Worm (Caenorhabditis elegans) whole organism, early embryonic: ENCODE measurements around the gene F36F12.2.

Source experiments
- B0310.2 ChIP-seq: sonication (generic microtip); optimal IDR thresholded peaks from 2 replicates; lab custom pipeline; 2016; ENCODE audit warnings: mild to moderate bottlenecking, missing genetic modification characterization, missing compliant biosample characterization
- F13C5.2 ChIP-seq: sonication (generic microtip); optimal IDR thresholded peaks from 2 replicates; lab custom pipeline; 2017; ENCODE audit warnings: mild to moderate bottlenecking, missing genetic modification characterization, inconsistent platforms, missing compliant biosample characterization
- aly-1 ChIP-seq: sonication (generic microtip); optimal IDR thresholded peaks from 2 replicates; lab custom pipeline; 2016; ENCODE audit warnings: missing genetic modification characterization, missing compliant biosample characterization
- ama-1 ChIP-seq: fragments of 150-350 bp; optimal IDR thresholded peaks from 2 replicates; lab custom pipeline; 2014
- ceh-13 ChIP-seq: fragments of 200-800 bp; sonication (Bioruptor generic); optimal IDR thresholded peaks from 2 replicates; lab custom pipeline; 2018; ENCODE audit warnings: mild to moderate bottlenecking, missing genetic modification characterization, missing compliant biosample characterization
- ceh-36 ChIP-seq: sonication (generic microtip); optimal IDR thresholded peaks from 2 replicates; lab custom pipeline; 2016; ENCODE audit warnings: missing genetic modification characterization, inconsistent platforms, missing compliant biosample characterization
- ets-7 ChIP-seq: sonication (generic microtip); optimal IDR thresholded peaks from 2 replicates; lab custom pipeline; 2016; ENCODE audit warnings: missing genotype, missing genetic modification characterization, missing compliant biosample characterization
- flt-1 ChIP-seq: fragments of 200-800 bp; sonication (Bioruptor generic); IDR thresholded peaks from 2 replicates; pipeline ENCODE4 v1.3.6; 2022; ENCODE audit warnings: missing genetic modification characterization, missing compliant biosample characterization
- hmbx-1 ChIP-seq: sonication (generic microtip); optimal IDR thresholded peaks from 2 replicates; lab custom pipeline; 2016; ENCODE audit warnings: mild to moderate bottlenecking, missing genetic modification characterization, missing compliant biosample characterization
- hmg-4 ChIP-seq: fragments of 200-800 bp; sonication (Bioruptor generic); optimal IDR thresholded peaks from 2 replicates; lab custom pipeline; 2018; ENCODE audit warnings: mild to moderate bottlenecking, missing genetic modification characterization, missing compliant biosample characterization
- hnd-1 ChIP-seq: sonication (generic microtip); optimal IDR thresholded peaks from 2 replicates; lab custom pipeline; 2016; ENCODE audit warnings: missing genetic modification characterization, missing compliant biosample characterization
- pes-1 ChIP-seq: fragments of 200-800 bp; sonication (Bioruptor generic); IDR thresholded peaks from 2 replicates; pipeline ENCODE4 v1.3.6; 2022; ENCODE audit warnings: missing genetic modification reagents, missing genetic modification characterization, missing compliant biosample characterization
- scrt-1 ChIP-seq: fragments of 200-800 bp; sonication (Bioruptor generic); IDR thresholded peaks from 2 replicates; pipeline ENCODE4 v1.3.6; 2022; ENCODE audit warnings: missing genetic modification characterization, missing compliant biosample characterization
- sea-1 ChIP-seq: fragments of 200-800 bp; sonication (Bioruptor generic); conservative IDR thresholded peaks from 2 replicates; pipeline ENCODE4 v1.3.6; 2022; ENCODE audit warnings: missing genetic modification characterization, missing compliant biosample characterization
- tbx-11 ChIP-seq: fragments of 200-800 bp; sonication (Bioruptor generic); IDR thresholded peaks from 2 replicates; pipeline ENCODE4 v1.3.6; 2022; ENCODE audit warnings: missing genetic modification characterization, missing compliant biosample characterization
- tbx-37 ChIP-seq: fragments of 200-800 bp; sonication (Bioruptor generic); conservative IDR thresholded peaks from 2 replicates; pipeline ENCODE4 v1.3.6; 2022; ENCODE audit warnings: missing genetic modification reagents, missing genetic modification characterization, missing compliant biosample characterization
- tra-4 ChIP-seq: sonication (generic microtip); optimal IDR thresholded peaks from 2 replicates; lab custom pipeline; 2017; ENCODE audit warnings: missing genetic modification characterization, missing compliant biosample characterization

F36F12.2 gene

DNA sequence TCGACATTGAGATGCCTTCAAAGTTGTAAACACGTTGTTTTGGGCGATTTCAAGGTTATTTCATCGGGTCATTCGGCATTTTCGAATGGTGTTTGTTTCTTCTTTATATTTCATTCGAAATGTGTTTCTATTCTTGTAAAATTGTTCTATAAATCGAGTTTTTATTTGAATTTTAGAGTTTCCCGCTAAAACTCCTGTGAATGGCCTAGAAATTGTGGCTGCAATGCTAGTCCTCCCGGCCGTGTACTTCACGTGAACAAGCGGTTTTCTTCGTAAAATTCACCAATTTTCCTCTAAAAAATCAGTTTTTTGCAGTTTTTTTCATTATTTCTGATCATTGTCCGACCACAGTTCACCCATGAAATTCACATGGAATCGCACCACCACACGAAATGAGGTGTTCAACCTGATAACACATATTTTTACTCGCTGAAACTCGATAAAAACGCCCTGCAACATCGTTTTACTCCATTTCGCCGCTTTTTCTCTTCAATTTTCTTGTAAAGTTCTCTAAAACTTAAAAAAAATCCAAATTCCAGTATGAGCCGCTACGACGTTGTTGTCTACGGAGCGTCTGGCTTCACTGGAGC lies 32.0 kb upstream of the F36F12.2 start, which contains the start of gene ldp-1:
TSS of gene ldp-1 (plus strand) at position 540 of the 590 bp plus-strand sequence.
- TF ChIP-seq ceh-13 (GFP tag; lab: Kevin White, UChicago): no peak
- TF ChIP-seq ets-7: no peak
- no peak for TF ChIP-seq F13C5.2 (tag; lab: Kevin White, UChicago)
- no peak for TF ChIP-seq tra-4 (tag; lab: Kevin White, UChicago)
- no peak for TF ChIP-seq B0310.2 (tag; lab: Kevin White, UChicago)
- no peak for TF ChIP-seq hnd-1 (tag; lab: Kevin White, UChicago)
- no peak for TF ChIP-seq scrt-1 (GFP tag; lab: Robert Waterston, UW)
- no peak for TF ChIP-seq ceh-36 (tag; lab: Kevin White, UChicago)
- no peak for TF ChIP-seq sea-1 (GFP tag; lab: Robert Waterston, UW)
- TF ChIP-seq aly-1: no peak
- TF ChIP-seq hmbx-1 (tag; lab: Kevin White, UChicago): no peak
- TF ChIP-seq tbx-37 (GFP tag; lab: Robert Waterston, UW): peak; percentile 73
- 0 out of 2 replicates have a peak, but pooled peaks have one; percentile 56 for TF ChIP-seq pes-1

DNA sequence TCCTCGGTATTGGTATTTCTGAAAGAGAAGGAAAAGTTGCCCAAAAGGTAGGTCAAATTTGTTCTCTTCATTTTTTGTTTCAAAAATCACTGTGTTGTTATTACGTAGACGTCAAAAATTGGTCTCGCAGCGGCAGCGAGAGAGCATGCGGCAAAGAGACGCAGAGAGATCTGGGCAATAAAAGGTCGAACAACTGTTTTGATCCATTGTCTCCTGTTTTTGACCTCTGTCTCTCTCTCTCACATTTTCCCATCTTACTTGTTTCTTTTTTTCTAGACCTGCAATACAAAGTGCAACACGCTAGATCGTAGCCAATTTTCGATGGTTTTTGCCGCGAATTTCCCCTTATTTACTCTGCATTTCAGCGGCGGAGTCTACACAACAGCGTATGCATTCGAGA lies 31.4 kb upstream of the F36F12.2 start:
- TF ChIP-seq F13C5.2 (tag; lab: Kevin White, UChicago): no peak
- TF ChIP-seq hmbx-1 (tag; lab: Kevin White, UChicago): no peak
- TF ChIP-seq hmg-4 (GFP tag; lab: Kevin White, UChicago): no peak
- no peak for TF ChIP-seq ets-7
- TF ChIP-seq hnd-1 (tag; lab: Kevin White, UChicago): no peak
- TF ChIP-seq tra-4 (tag; lab: Kevin White, UChicago): no peak
- TF ChIP-seq ceh-36 (tag; lab: Kevin White, UChicago): no peak
- TF ChIP-seq ama-1: no peak
- no peak for TF ChIP-seq pes-1
- TF ChIP-seq sea-1 (GFP tag; lab: Robert Waterston, UW): no peak
- TF ChIP-seq scrt-1 (GFP tag; lab: Robert Waterston, UW): no peak
- no peak for TF ChIP-seq flt-1 (GFP tag; lab: Robert Waterston, UW)

DNA sequence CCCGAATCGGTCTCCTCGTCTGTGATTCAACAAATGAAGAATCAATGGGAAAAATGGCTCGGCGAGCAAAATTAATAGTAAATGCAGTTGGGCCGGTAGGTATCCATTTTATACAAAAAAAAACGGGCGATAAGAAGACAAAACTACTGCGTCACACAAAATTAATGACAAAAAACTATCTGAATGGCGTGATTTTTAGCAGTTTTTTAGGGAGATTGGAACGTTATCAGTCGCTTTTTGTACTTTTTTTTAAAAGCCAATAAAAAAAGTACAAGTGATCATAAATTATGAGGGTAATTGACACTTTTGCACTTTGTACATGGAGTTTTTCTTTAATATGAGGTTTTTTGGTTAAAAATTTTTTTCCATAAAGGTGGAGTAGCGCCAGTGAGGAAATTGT lies 28.1 kb upstream of the F36F12.2 start:
- no peak for TF ChIP-seq ceh-13 (GFP tag; lab: Kevin White, UChicago)
- no peak for TF ChIP-seq ama-1
- TF ChIP-seq sea-1 (GFP tag; lab: Robert Waterston, UW): no peak
- TF ChIP-seq F13C5.2 (tag; lab: Kevin White, UChicago): no peak
- TF ChIP-seq scrt-1 (GFP tag; lab: Robert Waterston, UW): no peak
- TF ChIP-seq pes-1: no peak
- no peak for TF ChIP-seq hmbx-1 (tag; lab: Kevin White, UChicago)
- TF ChIP-seq B0310.2 (tag; lab: Kevin White, UChicago): no peak
- TF ChIP-seq flt-1 (GFP tag; lab: Robert Waterston, UW): no peak
- no peak for TF ChIP-seq aly-1
- TF ChIP-seq tbx-37 (GFP tag; lab: Robert Waterston, UW): no peak
- TF ChIP-seq ets-7: no peak
- TF ChIP-seq hnd-1 (tag; lab: Kevin White, UChicago): no peak
- no peak for TF ChIP-seq tra-4 (tag; lab: Kevin White, UChicago)
- no peak for TF ChIP-seq ceh-36 (tag; lab: Kevin White, UChicago)
- TF ChIP-seq hmg-4 (GFP tag; lab: Kevin White, UChicago): no peak
- no peak for TF ChIP-seq tbx-11

DNA sequence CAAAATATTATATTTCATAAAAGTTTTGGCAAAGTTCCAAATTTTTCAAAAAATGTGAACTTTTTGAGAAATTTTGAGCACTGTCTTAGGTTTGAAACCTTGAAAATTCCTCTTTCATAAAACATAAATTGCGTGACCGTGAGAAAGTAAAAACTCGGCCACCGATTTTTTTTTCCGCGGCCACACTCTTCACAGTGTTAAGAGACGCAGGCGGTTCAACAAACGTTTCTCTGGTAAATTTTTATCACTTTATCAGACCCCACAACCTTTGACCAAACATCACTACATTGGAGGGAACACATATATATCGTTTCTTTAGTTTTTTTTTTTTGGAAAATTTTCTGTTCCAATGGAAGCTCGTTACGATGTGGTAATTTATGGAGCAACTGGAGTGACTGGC lies 27.4 kb upstream of the F36F12.2 start, which contains the start of gene F22F7.2:
TSS of gene F22F7.2 (plus strand) at position 266 of the 400 bp plus-strand sequence.
- TF ChIP-seq ceh-36 (tag; lab: Kevin White, UChicago) (no peak), sea-1 (GFP tag; lab: Robert Waterston, UW) (no peak), tra-4 (tag; lab: Kevin White, UChicago) (no peak), flt-1 (GFP tag; lab: Robert Waterston, UW) (no peak)

DNA sequence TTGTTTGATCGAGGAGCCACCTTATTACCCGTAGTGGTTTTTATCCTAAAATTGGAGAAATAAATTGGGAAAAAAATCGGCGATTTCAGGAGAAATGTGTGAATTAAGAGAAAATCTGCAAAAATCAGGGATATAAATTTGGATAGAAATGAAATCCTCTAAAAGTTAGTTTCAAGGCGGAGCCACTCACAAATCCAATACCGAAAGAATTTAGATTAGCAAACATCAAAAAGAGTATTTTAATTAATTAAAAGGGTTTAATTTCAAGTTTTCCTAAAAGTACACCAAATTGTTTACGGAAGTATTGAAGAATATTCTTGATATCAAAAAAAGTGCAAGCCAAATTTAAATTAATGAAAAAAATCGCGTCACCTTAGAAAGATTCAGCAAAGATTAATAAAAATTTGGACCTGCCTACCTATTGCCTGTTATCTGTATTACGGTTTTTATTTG lies 26.8 kb upstream of the F36F12.2 start, which contains the start of gene F22F7.8:
TSS of gene F22F7.8 (minus strand) at position 51 of the 453 bp plus-strand sequence.
- no peak for TF ChIP-seq scrt-1 (GFP tag; lab: Robert Waterston, UW)
- no peak for TF ChIP-seq ama-1
- no peak for TF ChIP-seq ceh-36 (tag; lab: Kevin White, UChicago)
- no peak for TF ChIP-seq tbx-37 (GFP tag; lab: Robert Waterston, UW)

DNA sequence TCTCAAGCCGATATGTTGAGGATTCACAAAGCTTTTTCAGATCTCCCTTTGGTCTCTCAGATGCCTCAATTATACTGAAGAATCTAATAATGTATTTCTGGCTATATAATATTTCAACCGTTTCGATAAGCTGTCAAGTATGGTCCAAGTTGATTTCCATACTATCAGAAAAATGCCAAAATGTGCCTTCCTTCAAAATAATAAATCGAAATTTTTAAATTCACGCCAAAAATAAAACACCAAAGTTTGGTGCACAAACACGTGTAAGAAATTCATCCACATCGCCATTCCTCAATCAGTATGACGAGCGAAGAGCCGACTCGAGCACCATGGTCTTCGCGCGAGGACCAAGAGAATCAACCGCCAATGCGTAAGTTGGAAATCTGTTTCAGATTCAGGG lies 24.4 kb upstream of the F36F12.2 start, which contains the start of gene F22F7.11:
TSS of gene F22F7.11 (plus strand) at position 301 of the 400 bp plus-strand sequence.
- no peak for TF ChIP-seq F13C5.2 (tag; lab: Kevin White, UChicago)
- TF ChIP-seq sea-1 (GFP tag; lab: Robert Waterston, UW): no peak
- TF ChIP-seq ceh-13 (GFP tag; lab: Kevin White, UChicago): no peak
- no peak for TF ChIP-seq pes-1
- no peak for TF ChIP-seq aly-1
- no peak for TF ChIP-seq tbx-11
- TF ChIP-seq ets-7: no peak
- no peak for TF ChIP-seq hnd-1 (tag; lab: Kevin White, UChicago)
- TF ChIP-seq ceh-36 (tag; lab: Kevin White, UChicago): no peak

DNA sequence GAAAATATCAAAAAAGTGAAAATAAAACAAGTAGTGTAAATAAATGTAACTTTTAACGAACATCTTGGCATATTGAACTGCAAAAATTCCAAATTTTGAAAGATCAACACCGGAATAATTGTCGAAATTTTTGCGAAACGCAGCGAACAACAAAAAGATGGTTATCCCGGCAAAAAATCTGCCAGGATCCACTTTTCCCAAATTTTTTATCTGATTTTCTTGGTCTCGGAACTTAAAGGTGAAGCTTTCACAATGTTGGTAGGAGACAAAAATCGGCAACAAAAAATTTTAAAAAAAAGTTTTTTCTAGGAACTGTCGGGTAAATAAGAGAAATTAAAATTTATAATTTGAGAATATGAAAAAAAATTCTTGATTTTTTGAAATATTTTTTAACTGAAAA lies 23.5 kb upstream of the F36F12.2 start, which contains the start of gene bgnt-1.2:
TSS of gene bgnt-1.2 (minus strand) at position 101 of the 400 bp plus-strand sequence.
- TF ChIP-seq hnd-1 (tag; lab: Kevin White, UChicago) (no peak), aly-1 (no peak), F13C5.2 (tag; lab: Kevin White, UChicago) (no peak), tbx-11 (no peak)

DNA sequence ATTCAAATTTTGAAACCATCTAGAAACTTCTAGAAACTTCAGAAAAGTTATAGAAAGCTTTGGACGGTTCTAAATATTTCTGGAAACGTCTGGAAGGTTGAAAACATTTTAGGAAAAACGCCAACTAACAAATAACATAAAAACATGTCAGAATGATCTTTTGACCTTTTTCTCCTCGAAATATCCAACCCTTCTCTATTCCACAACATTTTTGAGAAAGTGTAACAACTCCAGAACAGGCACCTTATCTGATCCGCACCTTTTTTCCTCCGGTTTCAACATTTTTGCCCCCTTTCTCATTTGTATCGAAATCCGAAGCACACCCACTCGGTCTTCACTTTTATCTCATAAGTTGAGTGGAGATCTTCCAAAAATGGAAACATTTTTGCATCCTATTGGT lies 15.3 kb upstream of the F36F12.2 start, which contains the start of gene F22F7.3:
TSS of gene F22F7.3 (plus strand) at position 301 of the 400 bp plus-strand sequence.
- TF ChIP-seq tbx-37 (GFP tag; lab: Robert Waterston, UW): no peak
- TF ChIP-seq ceh-13 (GFP tag; lab: Kevin White, UChicago): no peak
- no peak for TF ChIP-seq ceh-36 (tag; lab: Kevin White, UChicago)
- no peak for TF ChIP-seq hnd-1 (tag; lab: Kevin White, UChicago)
- TF ChIP-seq hmg-4 (GFP tag; lab: Kevin White, UChicago): no peak
- TF ChIP-seq scrt-1 (GFP tag; lab: Robert Waterston, UW): no peak
- TF ChIP-seq flt-1 (GFP tag; lab: Robert Waterston, UW): no peak
- no peak for TF ChIP-seq F13C5.2 (tag; lab: Kevin White, UChicago)
- no peak for TF ChIP-seq ets-7
- no peak for TF ChIP-seq aly-1
- TF ChIP-seq hmbx-1 (tag; lab: Kevin White, UChicago): no peak
- no peak for TF ChIP-seq ama-1
- no peak for TF ChIP-seq sea-1 (GFP tag; lab: Robert Waterston, UW)
- TF ChIP-seq tra-4 (tag; lab: Kevin White, UChicago): no peak
